Fruit fly (Drosophila melanogaster): ENCODE measurements around the gene Andorra.

DNA sequence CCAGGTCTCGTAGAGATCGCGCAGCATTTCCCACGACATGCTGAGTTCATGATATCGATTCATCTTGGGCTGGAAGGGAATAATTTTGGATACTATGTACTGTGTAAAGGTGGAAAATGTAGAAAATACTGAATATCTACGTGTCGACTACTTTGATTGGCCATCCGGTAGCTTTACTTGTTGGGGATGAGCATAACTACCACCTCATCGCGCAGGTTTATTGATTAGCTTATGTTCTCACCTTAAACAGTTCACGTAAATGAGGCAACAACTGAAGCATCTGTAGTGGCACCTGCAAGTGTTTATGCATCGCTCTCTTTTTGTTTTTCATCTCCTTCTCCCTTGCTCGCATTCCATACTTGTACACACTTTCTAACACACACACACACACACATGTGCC is at the start of gene Andorra:
- TF ChIP-seq Gug (GFP tag; IDR thresholded peaks at IDR 0.05) (no peak), topi (GFP tag; optimal IDR thresholded peaks at IDR 0.05) (no peak), Eip75B (GFP tag; optimal IDR thresholded peaks at IDR 0.05) (no peak)
